Fruit fly (Drosophila melanogaster) whole organism, embryonic: ENCODE data around the gene Kr-h1.

Experiments
- BEAF-32 ChIP-seq: fragments of 200-800 bp; sonication (Bioruptor generic); optimal IDR thresholded peaks from 3 replicates; lab custom pipeline; 2017; ENCODE audit warnings: missing biosample characterization, missing genetic modification characterization, mild to moderate bottlenecking, moderate library complexity, missing genetic modification reagents
- CG12236 ChIP-seq: fragments of 200-800 bp; sonication (Bioruptor generic); optimal IDR thresholded peaks from 2 replicates; lab custom pipeline; 2016; ENCODE audit warnings: missing biosample characterization, missing genetic modification characterization
- CG13287 ChIP-seq: fragments of 200-800 bp; sonication (Bioruptor generic); IDR thresholded peaks from 2 replicates; pipeline ENCODE4 v1.3.6; 2022; ENCODE audit warnings: missing biosample characterization, missing genetic modification characterization; ENCODE audit not compliant: partially characterized antibody
- CG13424 ChIP-seq: fragments of 200-800 bp; sonication (Bioruptor generic); optimal IDR thresholded peaks from 2 replicates; lab custom pipeline; 2019; ENCODE audit warnings: missing biosample characterization, mild to moderate bottlenecking, missing genetic modification characterization, moderate library complexity
- CG14710 ChIP-seq: fragments of 200-800 bp; sonication (Bioruptor generic); optimal IDR thresholded peaks from 3 replicates; lab custom pipeline; 2019; ENCODE audit warnings: missing biosample characterization, mild to moderate bottlenecking, missing genetic modification characterization, moderate library complexity
- CG15479 ChIP-seq: fragments of 200-800 bp; sonication (Bioruptor generic); optimal IDR thresholded peaks from 3 replicates; lab custom pipeline; 2019; ENCODE audit warnings: missing biosample characterization, mild to moderate bottlenecking, missing genetic modification characterization, moderate library complexity
- CG15514 ChIP-seq: fragments of 200-800 bp; sonication (Bioruptor generic); optimal IDR thresholded peaks from 3 replicates; lab custom pipeline; 2017; ENCODE audit warnings: missing biosample characterization, missing genetic modification characterization, mild to moderate bottlenecking, moderate library complexity, missing genetic modification reagents
- CG1603 ChIP-seq: fragments of 200-800 bp; sonication (Bioruptor generic); optimal IDR thresholded peaks from 2 replicates; lab custom pipeline; 2019; ENCODE audit warnings: missing biosample characterization, mild to moderate bottlenecking, missing genetic modification characterization, moderate library complexity
- CG31224 ChIP-seq: fragments of 200-800 bp; sonication (Bioruptor generic); IDR thresholded peaks from 2 replicates; pipeline ENCODE4 v1.3.6; 2022; ENCODE audit warnings: missing biosample characterization, missing genetic modification characterization
- CG31388 ChIP-seq: fragments of 200-800 bp; sonication (Bioruptor generic); optimal IDR thresholded peaks from 2 replicates; lab custom pipeline; 2016; ENCODE audit warnings: missing biosample characterization, missing genetic modification characterization
- CG31441 ChIP-seq: fragments of 200-800 bp; sonication (Bioruptor generic); IDR thresholded peaks from 2 replicates; pipeline ENCODE4 v1.3.6; 2022; ENCODE audit warnings: missing biosample characterization, missing genetic modification characterization
- CG33213 ChIP-seq: fragments of 200-800 bp; sonication (Bioruptor generic); optimal IDR thresholded peaks from 3 replicates; lab custom pipeline; 2016; ENCODE audit warnings: missing biosample characterization, missing genetic modification characterization
- CG3407 ChIP-seq: fragments of 200-800 bp; sonication (Bioruptor generic); optimal IDR thresholded peaks from 2 replicates; lab custom pipeline; 2018; ENCODE audit warnings: missing biosample characterization, mild to moderate bottlenecking, missing genetic modification characterization
- CG4404 ChIP-seq: fragments of 200-800 bp; sonication (Bioruptor generic); IDR thresholded peaks from 2 replicates; pipeline ENCODE4 v1.3.6; 2022; ENCODE audit warnings: missing biosample characterization, missing genetic modification characterization
- CG4617 ChIP-seq: fragments of 200-800 bp; sonication (Bioruptor generic); optimal IDR thresholded peaks from 3 replicates; lab custom pipeline; 2016; ENCODE audit warnings: missing biosample characterization, missing genetic modification characterization, borderline replicate concordance
- CG9797 ChIP-seq: fragments of 200-800 bp; sonication (Bioruptor generic); optimal IDR thresholded peaks from 3 replicates; lab custom pipeline; 2018; ENCODE audit warnings: missing biosample characterization, mild to moderate bottlenecking, missing genetic modification characterization
- CHES-1-like ChIP-seq: fragments of 200-800 bp; sonication (Bioruptor generic); optimal IDR thresholded peaks from 2 replicates; lab custom pipeline; 2016; ENCODE audit warnings: missing biosample characterization, missing genetic modification characterization
- CTCF ChIP-seq: fragments of 200-800 bp; sonication (Bioruptor generic); optimal IDR thresholded peaks from 2 replicates; lab custom pipeline; 2017; ENCODE audit warnings: missing biosample characterization, mild to moderate bottlenecking, missing genetic modification characterization, moderate library complexity
- Dll ChIP-seq: fragments of 200-800 bp; sonication (Bioruptor generic); IDR thresholded peaks from 4 replicates; pipeline ENCODE4 v1.3.6; 2022; ENCODE audit warnings: missing biosample characterization, missing genetic modification characterization; ENCODE audit not compliant: partially characterized antibody
- Dp ChIP-seq: fragments of 200-800 bp; sonication (Bioruptor generic); optimal IDR thresholded peaks from 2 replicates; lab custom pipeline; 2018; ENCODE audit warnings: missing biosample characterization, mild to moderate bottlenecking, missing genetic modification characterization, moderate library complexity
- E2f2 ChIP-seq: fragments of 200-800 bp; sonication (Bioruptor generic); IDR thresholded peaks from 2 replicates; pipeline ENCODE4 v1.3.6; 2022; ENCODE audit warnings: missing biosample characterization, missing genetic modification characterization
- Elba2 ChIP-seq: fragments of 200-800 bp; sonication (Bioruptor generic); optimal IDR thresholded peaks from 3 replicates; lab custom pipeline; 2016; ENCODE audit warnings: missing biosample characterization, missing genetic modification characterization
- Ets97D ChIP-seq: fragments of 200-800 bp; sonication (Bioruptor generic); optimal IDR thresholded peaks from 3 replicates; lab custom pipeline; 2016; ENCODE audit warnings: missing biosample characterization, missing genetic modification characterization
- HHEX ChIP-seq: fragments of 200-800 bp; sonication (Bioruptor generic); optimal IDR thresholded peaks from 3 replicates; lab custom pipeline; 2017; ENCODE audit warnings: missing biosample characterization, mild to moderate bottlenecking, missing genetic modification characterization, missing genetic modification reagents
- HLH4C ChIP-seq: fragments of 200-800 bp; sonication (Bioruptor generic); IDR thresholded peaks from 3 replicates; pipeline ENCODE4 v1.3.6; 2022; ENCODE audit warnings: missing biosample characterization, missing genetic modification characterization; ENCODE audit not compliant: partially characterized antibody
- Hr3 ChIP-seq: fragments of 200-800 bp; sonication (Bioruptor generic); optimal IDR thresholded peaks from 3 replicates; lab custom pipeline; 2016; ENCODE audit warnings: missing biosample characterization, missing genetic modification characterization
- MBD-R2 ChIP-seq: fragments of 200-800 bp; sonication (Bioruptor generic); IDR thresholded peaks from 2 replicates; pipeline ENCODE4 v1.3.6; 2022; ENCODE audit warnings: missing biosample characterization, missing genetic modification characterization
- MESR4 ChIP-seq: fragments of 200-800 bp; sonication (Bioruptor generic); optimal IDR thresholded peaks from 2 replicates; lab custom pipeline; 2018; ENCODE audit warnings: missing biosample characterization, mild to moderate bottlenecking, missing genetic modification characterization, moderate library complexity
- Med ChIP-seq: fragments of 200-800 bp; sonication (Bioruptor generic); peaks from one replicate; lab custom pipeline; 2016; ENCODE audit warnings: missing biosample characterization, missing genetic modification characterization, mild to moderate bottlenecking, inconsistent platforms, moderate library complexity
- Myb ChIP-seq: fragments of 200-800 bp; sonication (Bioruptor generic); optimal IDR thresholded peaks from 2 replicates; lab custom pipeline; 2016; ENCODE audit warnings: missing biosample characterization, missing genetic modification characterization
- Sry-δ ChIP-seq: fragments of 200-800 bp; sonication (Bioruptor generic); optimal IDR thresholded peaks from 2 replicates; lab custom pipeline; 2016; ENCODE audit warnings: missing biosample characterization, missing genetic modification characterization
- Xbp1 ChIP-seq: fragments of 200-800 bp; sonication (Bioruptor generic); optimal IDR thresholded peaks from 3 replicates; lab custom pipeline; 2016; ENCODE audit warnings: missing biosample characterization, mild to moderate bottlenecking, missing genetic modification characterization
- ac ChIP-seq: fragments of 200-800 bp; sonication (Bioruptor generic); optimal IDR thresholded peaks from 3 replicates; lab custom pipeline; 2017; ENCODE audit warnings: missing biosample characterization, mild to moderate bottlenecking, missing genetic modification characterization
- gfzf ChIP-seq: fragments of 200-800 bp; sonication (Bioruptor generic); optimal IDR thresholded peaks from 2 replicates; lab custom pipeline; 2016; ENCODE audit warnings: missing biosample characterization, mild to moderate bottlenecking, missing genetic modification characterization, moderate library complexity
- insv ChIP-seq, 2 experiments: fragments of 200-800 bp; sonication (Bioruptor generic); optimal IDR thresholded peaks; 3 replicates each; lab custom pipeline; 2016 to 2018; ENCODE audit warnings: missing biosample characterization in 2 of 2, missing genetic modification characterization in 2 of 2
- jigr1 ChIP-seq: fragments of 200-800 bp; sonication (Bioruptor generic); IDR thresholded peaks from 3 replicates; pipeline ENCODE4 v1.3.6; 2022; ENCODE audit warnings: missing biosample characterization, missing genetic modification characterization
- mam ChIP-seq: fragments of 200-800 bp; sonication (Bioruptor generic); optimal IDR thresholded peaks from 3 replicates; lab custom pipeline; 2016; ENCODE audit warnings: missing biosample characterization, missing genetic modification characterization
- nau ChIP-seq: fragments of 200-800 bp; sonication (Bioruptor generic); optimal IDR thresholded peaks from 3 replicates; lab custom pipeline; 2017; ENCODE audit warnings: missing biosample characterization, mild to moderate bottlenecking, missing genetic modification characterization, missing genetic modification reagents
- pfk ChIP-seq: fragments of 200-800 bp; sonication (Bioruptor generic); optimal IDR thresholded peaks from 2 replicates; lab custom pipeline; 2018; ENCODE audit warnings: missing biosample characterization, mild to moderate bottlenecking, missing genetic modification characterization, moderate library complexity
- phol ChIP-seq: fragments of 200-800 bp; sonication (Bioruptor generic); optimal IDR thresholded peaks from 3 replicates; lab custom pipeline; 2018; ENCODE audit warnings: missing biosample characterization, mild to moderate bottlenecking, missing genetic modification characterization, moderate library complexity
- pzg ChIP-seq: fragments of 200-800 bp; sonication (Bioruptor generic); optimal IDR thresholded peaks from 3 replicates; lab custom pipeline; 2018; ENCODE audit warnings: missing biosample characterization, mild to moderate bottlenecking, missing genetic modification characterization, moderate library complexity
- row ChIP-seq: fragments of 200-800 bp; sonication (Bioruptor generic); IDR thresholded peaks from 3 replicates; pipeline ENCODE4 v1.3.6; 2022; ENCODE audit warnings: missing biosample characterization, missing genetic modification characterization
- sens ChIP-seq: fragments of 200-800 bp; sonication (Bioruptor generic); peaks from one replicate; lab custom pipeline; 2016; ENCODE audit warnings: missing biosample characterization, missing genetic modification characterization
- stwl ChIP-seq: fragments of 200-800 bp; sonication (Bioruptor generic); optimal IDR thresholded peaks from 3 replicates; lab custom pipeline; 2018; ENCODE audit warnings: missing biosample characterization, mild to moderate bottlenecking, missing genetic modification characterization, moderate library complexity
- tll ChIP-seq, 2 experiments: fragments of 200-800 bp in 1 of 2; fragments of >200 bp in 1 of 2; sonication (Bioruptor generic) in 1 of 2; optimal IDR thresholded peaks; 2 replicates each; lab custom pipeline; 2017 to 2019; ENCODE audit warnings: missing biosample characterization in 2 of 2, missing genetic modification characterization in 2 of 2, mild to moderate bottlenecking in 1 of 2, moderate library complexity in 1 of 2
- trem ChIP-seq: fragments of 200-800 bp; optimal IDR thresholded peaks from 3 replicates; lab custom pipeline; 2019; ENCODE audit warnings: missing biosample characterization, mild to moderate bottlenecking, missing genetic modification characterization, moderate library complexity
- twi ChIP-seq: fragments of 200-800 bp; optimal IDR thresholded peaks from 2 replicates; lab custom pipeline; 2019; ENCODE audit warnings: missing biosample characterization, mild to moderate bottlenecking, missing genetic modification characterization, moderate library complexity
- usp ChIP-seq: fragments of >200 bp; optimal IDR thresholded peaks from 2 replicates; lab custom pipeline; 2017; ENCODE audit warnings: missing biosample characterization, missing genetic modification characterization
- zen ChIP-seq: fragments of 200-800 bp; sonication (Bioruptor generic); optimal IDR thresholded peaks from 3 replicates; lab custom pipeline; 2018; ENCODE audit warnings: missing biosample characterization, mild to moderate bottlenecking, missing genetic modification characterization, moderate library complexity
- zen2 ChIP-seq: fragments of 200-800 bp; sonication (Bioruptor generic); IDR thresholded peaks from 3 replicates; pipeline ENCODE4 v1.3.6; 2022; ENCODE audit warnings: missing biosample characterization, missing genetic modification characterization; ENCODE audit not compliant: partially characterized antibody

Gene Kr-h1

DNA sequence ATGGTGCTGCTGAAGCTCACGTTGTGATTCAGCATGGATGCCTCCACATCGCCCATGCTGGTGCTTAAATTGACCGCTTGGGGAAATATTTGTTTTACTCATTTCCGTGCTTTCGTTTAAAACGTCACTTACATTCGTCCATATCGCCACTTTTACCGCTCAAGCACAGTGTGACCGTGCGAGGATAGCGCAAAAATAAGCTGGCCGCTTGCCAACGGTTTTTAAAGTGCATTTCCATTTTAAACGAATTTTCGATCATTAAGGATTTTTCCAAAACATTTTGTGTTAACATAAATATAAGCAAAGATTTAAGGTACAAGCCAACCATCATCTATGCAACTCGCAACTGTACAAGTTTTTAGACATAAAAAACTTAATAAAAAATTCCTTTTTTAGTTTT, 45.1 kb downstream of the Kr-h1 start, which contains the start of gene WDR79:
WDR79 (minus strand) TSS at position 298 of the 400 bp plus-strand sequence.
- TF ChIP-seq Med (GFP tag; lab: Kevin White, UChicago) (peak; percentile 57), trem (tag; lab: Kevin White, UChicago) (peak; percentile 74), Dll (GFP tag; lab: Robert Waterston, UW) (0 out of 4 replicates have a peak, but pooled peaks have one; percentile 11), Myb (peak; percentile 79), BEAF-32 (GFP tag; lab: Kevin White, UChicago) (peak; percentile 12), E2f2 (GFP tag; lab: Robert Waterston, UW) (peak; percentile 74), mam (GFP tag; lab: Kevin White, UChicago) (no peak), CG4617 (peak; percentile 26), Hr3 (GFP tag; lab: Kevin White, UChicago) (no peak), CG1603 (peak; percentile 61), CG14710 (peak; percentile 16), pzg (peak; percentile 50), MESR4 (peak; percentile 16), CG31388 (no peak), row (peak; percentile 45; the same call in 2 of the 3 replicates), MBD-R2 (GFP tag; lab: Robert Waterston, UW) (peak; percentile 75), Dp (GFP tag; lab: Kevin White, UChicago) (peak; percentile 68), CTCF (GFP tag; lab: Kevin White, UChicago) (peak; percentile 38), CG9797 (peak; percentile 73), CHES-1-like (no peak), stwl (tag; lab: Kevin White, UChicago) (peak; percentile 84), Sry-δ (GFP tag; lab: Kevin White, UChicago) (no peak), pfk (GFP tag; lab: Kevin White, UChicago) (peak; percentile 17), usp (GFP tag; lab: Kevin White, UChicago) (no peak), CG13424 (tag; lab: Kevin White, UChicago) (no peak), zen (peak; percentile 25), phol (tag; lab: Kevin White, UChicago) (peak; percentile 40), CG33213 (GFP tag; lab: Kevin White, UChicago) (peak; percentile 1), sens (peak; percentile 6), HLH4C (no peak), Elba2 (no peak), Ets97D (GFP tag; lab: Kevin White, UChicago) (peak; percentile 14), tll (GFP tag; optimal IDR thresholded peaks at IDR 0.05; lab: Kevin White, UChicago) (no peak), CG15514 (GFP tag; lab: Kevin White, UChicago) (peak; percentile 52), twi (no peak), gfzf (GFP tag; lab: Kevin White, UChicago) (peak; percentile 84), CG13287 (GFP tag; lab: Robert Waterston, UW) (peak; percentile 48; the same call in 1 of the 2 replicates), CG15479 (GFP tag; lab: Kevin White, UChicago) (no peak)
- TF ChIP-seq, all 482 proteins: peak for 26

DNA sequence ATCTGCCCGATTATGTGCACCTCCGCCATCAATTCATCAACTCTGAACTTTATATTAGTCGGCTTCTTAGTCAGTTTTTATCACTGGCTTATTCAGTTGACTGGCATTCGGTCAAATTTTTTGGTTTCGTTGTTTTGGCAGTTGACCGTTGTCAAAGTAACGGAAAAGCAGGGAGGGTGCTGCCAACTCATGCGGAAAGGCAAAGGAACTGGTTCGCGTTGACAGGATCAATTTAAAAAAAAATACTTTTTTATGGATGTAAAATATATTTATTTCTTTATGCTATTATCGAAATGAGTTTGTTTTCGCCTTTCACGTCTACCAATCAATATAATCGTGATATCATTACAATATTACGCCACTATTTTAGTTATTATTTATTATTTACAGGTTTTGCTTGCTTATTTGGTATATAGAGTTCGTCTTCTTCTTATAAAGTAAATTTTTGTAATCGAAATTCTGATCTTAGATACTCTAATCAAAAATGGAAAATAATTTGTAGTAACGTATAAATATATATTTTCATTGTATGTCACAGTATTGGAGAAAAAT, 48.2 kb downstream of the Kr-h1 start, which contains the start of the genes B9d2, tctn and CG9222:
B9d2 (minus strand) TSS at position 130 of the 552 bp plus-strand sequence.
tctn (minus strand) TSS at position 130 of the 552 bp plus-strand sequence.
CG9222 (plus strand) TSS at position 502 of the 552 bp plus-strand sequence.
- TF ChIP-seq CG3407 (GFP tag; lab: Kevin White, UChicago) (no peak), stwl (tag; lab: Kevin White, UChicago) (peak; percentile 84), insv (GFP tag; optimal IDR thresholded peaks at IDR 0.05; lab: Kevin White, UChicago) (no peak), Xbp1 (GFP tag; lab: Kevin White, UChicago) (no peak), CG31224 (GFP tag; lab: Robert Waterston, UW) (no peak), Hr3 (GFP tag; lab: Kevin White, UChicago) (no peak), jigr1 (GFP tag; lab: Robert Waterston, UW) (no peak), CG4404 (no peak), trem (tag; lab: Kevin White, UChicago) (peak; percentile 98), HHEX (GFP tag; lab: Kevin White, UChicago) (no peak), CG15514 (GFP tag; lab: Kevin White, UChicago) (peak; percentile 95), ac (GFP tag; lab: Kevin White, UChicago) (no peak), CG31441 (GFP tag; lab: Robert Waterston, UW) (no peak), Myb (peak; percentile 35), CG12236 (GFP tag; lab: Kevin White, UChicago) (no peak), nau (no peak), zen2 (no peak)
- TF ChIP-seq, all 482 proteins: peak for 4
